Fruit fly (Drosophila melanogaster) whole organism, embryonic: ENCODE results near the gene RpS17.

Experiments used
- Antp ChIP-seq: fragments of 200-800 bp; sonication (Bioruptor generic); optimal IDR thresholded peaks from 3 replicates; lab custom pipeline; 2016; ENCODE audit warnings: missing biosample characterization, missing genetic modification characterization
- Asciz ChIP-seq: fragments of 200-800 bp; sonication (Bioruptor generic); optimal IDR thresholded peaks from 2 replicates; lab custom pipeline; 2017; ENCODE audit warnings: missing biosample characterization, mild to moderate bottlenecking, missing genetic modification characterization, missing genetic modification reagents
- Atf3 ChIP-seq: fragments of 200-800 bp; sonication (Bioruptor generic); optimal IDR thresholded peaks from 3 replicates; lab custom pipeline; 2016; ENCODE audit warnings: missing biosample characterization, missing genetic modification characterization
- Awh ChIP-seq: fragments of 200-800 bp; sonication (Bioruptor generic); IDR thresholded peaks from 2 replicates; pipeline ENCODE4, ENCODE4 v1.3.6; 2022; ENCODE audit warnings: missing biosample characterization, missing genetic modification characterization
- CG1024 ChIP-seq: fragments of 200-800 bp; sonication (Bioruptor generic); IDR thresholded peaks from 2 replicates; pipeline ENCODE4 v1.3.6; 2022; ENCODE audit warnings: missing biosample characterization, missing genetic modification characterization
- CG10959 ChIP-seq: fragments of 200-800 bp; sonication (Bioruptor generic); IDR thresholded peaks from 2 replicates; pipeline ENCODE4 v1.3.6; 2022; ENCODE audit warnings: missing biosample characterization, missing genetic modification characterization
- CG11504 ChIP-seq: fragments of 200-800 bp; sonication (Bioruptor generic); optimal IDR thresholded peaks from 3 replicates; lab custom pipeline; 2019; ENCODE audit warnings: missing biosample characterization, mild to moderate bottlenecking, missing genetic modification characterization, moderate library complexity
- CG12391 ChIP-seq: fragments of 200-800 bp; sonication (Bioruptor generic); optimal IDR thresholded peaks from 3 replicates; lab custom pipeline; 2018; ENCODE audit warnings: missing biosample characterization, mild to moderate bottlenecking, missing genetic modification characterization, moderate library complexity
- CG14050 ChIP-seq: fragments of 200-800 bp; sonication (Bioruptor generic); IDR thresholded peaks from 3 replicates; pipeline ENCODE4 v1.3.6; 2022; ENCODE audit warnings: missing biosample characterization, missing genetic modification characterization
- CG18476 ChIP-seq: fragments of 200-800 bp; sonication (Bioruptor generic); optimal IDR thresholded peaks from 2 replicates; lab custom pipeline; 2016; ENCODE audit warnings: missing biosample characterization, mild to moderate bottlenecking, missing genetic modification characterization
- CG31365 ChIP-seq: fragments of 200-800 bp; sonication (Bioruptor generic); optimal IDR thresholded peaks from 2 replicates; lab custom pipeline; 2018; ENCODE audit warnings: missing biosample characterization, mild to moderate bottlenecking, missing genetic modification characterization
- CG34422 ChIP-seq: fragments of 200-800 bp; sonication (Bioruptor generic); IDR thresholded peaks from 3 replicates; pipeline ENCODE4 v1.3.6; 2022; ENCODE audit warnings: missing biosample characterization, missing genetic modification characterization
- CG3838 ChIP-seq: fragments of 200-800 bp; sonication (Bioruptor generic); optimal IDR thresholded peaks from 3 replicates; lab custom pipeline; 2016; ENCODE audit warnings: missing biosample characterization, missing genetic modification characterization
- CG4424 ChIP-seq: fragments of 200-800 bp; sonication (Bioruptor generic); optimal IDR thresholded peaks from 3 replicates; lab custom pipeline; 2016; ENCODE audit warnings: missing biosample characterization, missing genetic modification characterization
- CG6254 ChIP-seq: fragments of 200-800 bp; sonication (Bioruptor generic); optimal IDR thresholded peaks from 3 replicates; lab custom pipeline; 2017; ENCODE audit warnings: mild to moderate bottlenecking, missing biosample characterization, missing genetic modification reagents, missing genetic modification characterization
- CG8924 ChIP-seq: fragments of 200-800 bp; optimal IDR thresholded peaks from 3 replicates; lab custom pipeline; 2019; ENCODE audit warnings: missing biosample characterization, mild to moderate bottlenecking, missing genetic modification characterization, moderate library complexity
- CG9215 ChIP-seq: fragments of 200-800 bp; sonication (Bioruptor generic); IDR thresholded peaks from 2 replicates; pipeline ENCODE4 v1.3.6; 2022; ENCODE audit warnings: missing biosample characterization, missing genetic modification characterization
- Chrac-16 ChIP-seq: fragments of 200-800 bp; sonication (Bioruptor generic); optimal IDR thresholded peaks from 3 replicates; lab custom pipeline; 2016; ENCODE audit warnings: missing biosample characterization, missing genetic modification characterization
- Dp ChIP-seq: fragments of 200-800 bp; sonication (Bioruptor generic); optimal IDR thresholded peaks from 2 replicates; lab custom pipeline; 2018; ENCODE audit warnings: missing biosample characterization, mild to moderate bottlenecking, missing genetic modification characterization, moderate library complexity
- Gsc ChIP-seq: fragments of 200-800 bp; sonication (Bioruptor generic); IDR thresholded peaks from 2 replicates; pipeline ENCODE4 v1.3.6; 2022; ENCODE audit warnings: missing biosample characterization, missing genetic modification characterization
- Gug ChIP-seq: fragments of 200-800 bp; sonication (Bioruptor generic); IDR thresholded peaks from 4 replicates; pipeline ENCODE4 v1.3.6; 2022; ENCODE audit warnings: missing biosample characterization, missing genetic modification characterization
- HLH3B ChIP-seq: fragments of 200-800 bp; sonication (Bioruptor generic); IDR thresholded peaks from 2 replicates; pipeline ENCODE4 v1.3.6; 2022; ENCODE audit warnings: missing biosample characterization, missing genetic modification characterization
- HmgZ ChIP-seq: fragments of 200-800 bp; sonication (Bioruptor generic); optimal IDR thresholded peaks from 2 replicates; lab custom pipeline; 2018; ENCODE audit warnings: missing biosample characterization, mild to moderate bottlenecking, missing genetic modification characterization
- Hsf ChIP-seq: fragments of 200-800 bp; sonication (Bioruptor generic); optimal IDR thresholded peaks from 3 replicates; lab custom pipeline; 2016; ENCODE audit warnings: missing biosample characterization, missing genetic modification characterization
- Lim3 ChIP-seq: fragments of 200-800 bp; sonication (Bioruptor generic); IDR thresholded peaks from 2 replicates; pipeline ENCODE4 v1.3.6; 2022; ENCODE audit warnings: missing biosample characterization, missing genetic modification characterization
- NFAT ChIP-seq: fragments of 200-800 bp; sonication (Bioruptor generic); IDR thresholded peaks from 2 replicates; pipeline ENCODE4 v1.3.6; 2022; ENCODE audit warnings: missing biosample characterization, missing genetic modification characterization
- Poxn ChIP-seq: fragments of 200-800 bp; sonication (Bioruptor generic); IDR thresholded peaks from 2 replicates; pipeline ENCODE4 v1.3.6; 2022; ENCODE audit warnings: missing biosample characterization, missing genetic modification characterization
- Ravus ChIP-seq: fragments of 200-800 bp; sonication (Bioruptor generic); IDR thresholded peaks from 2 replicates; pipeline ENCODE4 v1.3.6; 2022; ENCODE audit warnings: missing biosample characterization, missing genetic modification characterization
- Usf ChIP-seq: fragments of 200-800 bp; sonication (Bioruptor generic); optimal IDR thresholded peaks from 2 replicates; lab custom pipeline; 2017; ENCODE audit warnings: missing genotype, missing biosample characterization, missing genetic modification characterization
- ap ChIP-seq: fragments of 200-800 bp; sonication (Bioruptor generic); IDR thresholded peaks from 2 replicates; pipeline ENCODE4 v1.3.6; 2022; ENCODE audit warnings: missing biosample characterization, missing genetic modification characterization
- ash1 ChIP-seq: fragments of 200-800 bp; sonication (Bioruptor generic); optimal IDR thresholded peaks from 2 replicates; lab custom pipeline; 2018; ENCODE audit warnings: missing biosample characterization, mild to moderate bottlenecking, missing genetic modification characterization
- br ChIP-seq: fragments of >200 bp; optimal IDR thresholded peaks from 2 replicates; lab custom pipeline; 2017
- chif ChIP-seq, 2 experiments: fragments of 200-800 bp; sonication (Bioruptor generic); optimal IDR thresholded peaks; 3 replicates each; lab custom pipeline; 2016; ENCODE audit warnings: missing biosample characterization in 2 of 2, missing genetic modification characterization in 2 of 2
- chinmo ChIP-seq: fragments of 200-800 bp; sonication (Bioruptor generic); IDR thresholded peaks from 4 replicates; pipeline ENCODE4 v1.3.6; 2022; ENCODE audit warnings: missing biosample characterization, missing genetic modification characterization; ENCODE audit not compliant: partially characterized antibody
- chn ChIP-seq: fragments of 200-800 bp; sonication (Bioruptor generic); optimal IDR thresholded peaks from 2 replicates; lab custom pipeline; 2016; ENCODE audit warnings: missing biosample characterization, missing genetic modification characterization
- disco-r ChIP-seq: fragments of 200-800 bp; sonication (Bioruptor generic); optimal IDR thresholded peaks from 2 replicates; lab custom pipeline; 2016; ENCODE audit warnings: missing biosample characterization, missing genetic modification characterization
- gce ChIP-seq: fragments of 200-800 bp; sonication (Bioruptor generic); IDR thresholded peaks from 3 replicates; pipeline ENCODE4 v1.3.6; 2022; ENCODE audit warnings: missing biosample characterization, missing genetic modification characterization
- gt ChIP-seq: fragments of 200-800 bp; sonication (Bioruptor generic); IDR thresholded peaks from 2 replicates; pipeline ENCODE4 v1.3.6; 2022; ENCODE audit warnings: missing biosample characterization, missing genetic modification characterization
- ham ChIP-seq: fragments of 200-800 bp; sonication (Bioruptor generic); IDR thresholded peaks from 2 replicates; pipeline ENCODE4 v1.3.6; 2022; ENCODE audit warnings: missing biosample characterization, missing genetic modification characterization
- insv ChIP-seq, 2 experiments: fragments of 200-800 bp; sonication (Bioruptor generic); optimal IDR thresholded peaks; 3 replicates each; lab custom pipeline; 2016 to 2018; ENCODE audit warnings: missing biosample characterization in 2 of 2, missing genetic modification characterization in 2 of 2
- klu ChIP-seq: fragments of 200-800 bp; sonication (Bioruptor generic); IDR thresholded peaks from 2 replicates; pipeline ENCODE4 v1.3.6; 2022; ENCODE audit warnings: missing biosample characterization, missing genetic modification characterization
- kni ChIP-seq: fragments of 200-800 bp; sonication (Bioruptor generic); optimal IDR thresholded peaks from 3 replicates; lab custom pipeline; 2017; ENCODE audit warnings: mild to moderate bottlenecking, missing biosample characterization, missing genetic modification reagents, missing genetic modification characterization
- lilli ChIP-seq: fragments of 200-800 bp; sonication (Bioruptor generic); optimal IDR thresholded peaks from 3 replicates; lab custom pipeline; 2016; ENCODE audit warnings: missing biosample characterization, missing genetic modification characterization
- lola ChIP-seq, 3 experiments: fragments of >200 bp in 2 of 3; fragments of 200-800 bp in 1 of 3; sonication (Bioruptor generic) in 1 of 3; optimal IDR thresholded peaks; 2 replicates each; lab custom pipeline; 2017 to 2019; ENCODE audit warnings: missing biosample characterization in 3 of 3, missing genetic modification characterization in 3 of 3, mild to moderate bottlenecking in 1 of 3, moderate library complexity in 1 of 3
- nmo ChIP-seq: fragments of 200-800 bp; sonication (Bioruptor generic); optimal IDR thresholded peaks from 2 replicates; lab custom pipeline; 2018; ENCODE audit warnings: missing biosample characterization, mild to moderate bottlenecking, missing genetic modification characterization, moderate library complexity
- otp ChIP-seq: fragments of 200-800 bp; sonication (Bioruptor generic); IDR thresholded peaks from 3 replicates; pipeline ENCODE4, ENCODE4 v1.3.6; 2022; ENCODE audit warnings: missing biosample characterization, missing genetic modification characterization
- p53 ChIP-seq: fragments of 200-800 bp; sonication (Bioruptor generic); optimal IDR thresholded peaks from 2 replicates; lab custom pipeline; 2016; ENCODE audit warnings: missing biosample characterization, missing genetic modification characterization
- trh ChIP-seq: fragments of 200-800 bp; sonication (Bioruptor generic); optimal IDR thresholded peaks from 2 replicates; lab custom pipeline; 2016; ENCODE audit warnings: missing biosample characterization, missing genetic modification characterization
- unc-4 ChIP-seq: fragments of 200-800 bp; sonication (Bioruptor generic); IDR thresholded peaks from 2 replicates; pipeline ENCODE4 v1.3.6; 2022; ENCODE audit warnings: missing biosample characterization, missing genetic modification characterization; ENCODE audit not compliant: partially characterized antibody
- wor ChIP-seq: fragments of 200-800 bp; sonication (Bioruptor generic); IDR thresholded peaks from 2 replicates; pipeline ENCODE4 v1.3.6; 2022; ENCODE audit warnings: missing biosample characterization, missing genetic modification characterization

Gene RpS17

dm6 chr3L:9422636-9423419, 6.8 kb downstream of the RpS17 start, which contains the start of gene aay (continued):
- TF ChIP-seq HmgZ (tag; lab: Kevin White, UChicago): peak; percentile 99
- peak; percentile 98 for TF ChIP-seq HLH3B
- TF ChIP-seq CG12391: peak; percentile 100
- TF ChIP-seq CG8924 (tag; lab: Kevin White, UChicago): peak; percentile 100
- peak; percentile 99 for TF ChIP-seq CG4424 (GFP tag; lab: Kevin White, UChicago)
- TF ChIP-seq chn (GFP tag; lab: Kevin White, UChicago): peak; percentile 98
- TF ChIP-seq lola (GFP tag; optimal IDR thresholded peaks at IDR 0.05; lab: Kevin White, UChicago): peak in 1 of 3 experiments; percentile 99
- peak; percentile 97 for TF ChIP-seq trh (GFP tag; lab: Kevin White, UChicago)
- peak; percentile 87 for TF ChIP-seq ash1
- peak; percentile 90 for TF ChIP-seq CG31365 (tag; lab: Kevin White, UChicago)
- TF ChIP-seq Hsf (GFP tag; lab: Kevin White, UChicago): peak; percentile 99
- TF ChIP-seq Poxn (GFP tag; lab: Robert Waterston, UW): peak; percentile 90
- TF ChIP-seq otp (GFP tag; lab: Robert Waterston, UW): peak; percentile 97
- peak; percentile 99 for TF ChIP-seq Asciz (GFP tag; lab: Kevin White, UChicago)
- peak; percentile 98 for TF ChIP-seq CG10959
- peak; percentile 95 for TF ChIP-seq kni (GFP tag; lab: Kevin White, UChicago)
- TF ChIP-seq Dp: peak; percentile 21
- peak; percentile 97 for TF ChIP-seq Gug
- peak; percentile 97 to 99 for TF ChIP-seq chif (GFP tag; optimal IDR thresholded peaks at IDR 0.05; lab: Kevin White, UChicago)
- peak; percentile 96 for TF ChIP-seq Ravus
- peak; percentile 95 for TF ChIP-seq CG1024 (GFP tag; lab: Robert Waterston, UW)
- peak; percentile 47 for TF ChIP-seq p53 (GFP tag; lab: Kevin White, UChicago)
- peak; percentile 92 for TF ChIP-seq ham (GFP tag; lab: Robert Waterston, UW)
- peak; percentile 97 for TF ChIP-seq CG14050
- TF ChIP-seq lilli (GFP tag; lab: Kevin White, UChicago): peak; percentile 99
- TF ChIP-seq Gsc: peak; percentile 95
- TF ChIP-seq CG3838: peak; percentile 97
- TF ChIP-seq Lim3 (GFP tag; lab: Robert Waterston, UW): peak; percentile 93
- TF ChIP-seq Awh (GFP tag; lab: Robert Waterston, UW): peak; percentile 97
- no peak for TF ChIP-seq br
- TF ChIP-seq nmo (GFP tag; lab: Kevin White, UChicago): peak; percentile 99
- TF ChIP-seq Antp (GFP tag; lab: Kevin White, UChicago): peak; percentile 91
- peak; percentile 66 to 81 for TF ChIP-seq insv (GFP tag; optimal IDR thresholded peaks at IDR 0.05; lab: Kevin White, UChicago)
- peak; percentile 97 for TF ChIP-seq Atf3
- peak; percentile 97 for TF ChIP-seq ap (GFP tag; lab: Robert Waterston, UW)
- TF ChIP-seq unc-4 (GFP tag; lab: Robert Waterston, UW): peak; percentile 34; the same call in 1 of the 2 replicates
- peak; percentile 97 for TF ChIP-seq klu (GFP tag; lab: Robert Waterston, UW)
- TF ChIP-seq CG6254: peak; percentile 97
- TF ChIP-seq gt: peak; percentile 96
- peak; percentile 92 for TF ChIP-seq NFAT (GFP tag; lab: Robert Waterston, UW)
- peak; percentile 94 for TF ChIP-seq gce
- TF ChIP-seq wor (GFP tag; lab: Robert Waterston, UW): peak; percentile 97
- peak; percentile 99 for TF ChIP-seq Chrac-16 (GFP tag; lab: Kevin White, UChicago)
- TF ChIP-seq CG18476 (GFP tag; lab: Kevin White, UChicago): peak; percentile 99
- TF ChIP-seq disco-r (GFP tag; lab: Kevin White, UChicago): peak; percentile 78
- TF ChIP-seq Usf (GFP tag; lab: Kevin White, UChicago): peak; percentile 94
- peak; percentile 94 for TF ChIP-seq CG9215 (GFP tag; lab: Robert Waterston, UW)
- peak; percentile 93; the same call in 3 of the 4 replicates for TF ChIP-seq chinmo (GFP tag; lab: Robert Waterston, UW)
- TF ChIP-seq CG34422 (GFP tag; lab: Robert Waterston, UW): peak; percentile 98
- TF ChIP-seq CG11504 (tag; lab: Kevin White, UChicago): peak; percentile 98
